Worm (Caenorhabditis elegans) whole organism, L1 larva: Measurements from ENCODE around the gene gcy-5.

Experiments used
- Y116A8C.19 ChIP-seq: sonication (generic microtip); optimal IDR thresholded peaks from 2 replicates; lab custom pipeline; 2016; ENCODE audit warnings: missing compliant biosample characterization, missing genetic modification characterization, borderline replicate concordance
- ceh-63 ChIP-seq: fragments of 200-800 bp; sonication (Bioruptor generic); optimal IDR thresholded peaks from 2 replicates; lab custom pipeline; 2018; ENCODE audit warnings: mild to moderate bottlenecking, missing genetic modification characterization, missing compliant biosample characterization
- ceh-88 ChIP-seq: fragments of 200-800 bp; sonication (Bioruptor generic); IDR thresholded peaks from 2 replicates; pipeline ENCODE4 v1.3.6; 2022; ENCODE audit warnings: missing genetic modification characterization, missing compliant biosample characterization
- ceh-90 ChIP-seq: sonication (generic microtip); optimal IDR thresholded peaks from 2 replicates; lab custom pipeline; 2016; ENCODE audit warnings: missing genetic modification characterization, missing compliant biosample characterization
- dsc-1 ChIP-seq: sonication (generic microtip); optimal IDR thresholded peaks from 2 replicates; lab custom pipeline; 2016; ENCODE audit warnings: mild to moderate bottlenecking, missing genetic modification characterization, missing compliant biosample characterization
- egl-27 ChIP-seq, 2 experiments: fragments of 150-350 bp in 1 of 2; sonication (generic microtip); optimal IDR thresholded peaks; 3 replicates each; lab custom pipeline; 2017 to 2018; ENCODE audit warnings: missing biosample characterization in 2 of 2, missing genetic modification characterization in 2 of 2, missing genetic modification reagents in 2 of 2
- elt-2 ChIP-seq: sonication (generic microtip); optimal IDR thresholded peaks from 2 replicates; lab custom pipeline; 2016; ENCODE audit warnings: missing genetic modification characterization, mild to moderate bottlenecking, inconsistent platforms, missing compliant biosample characterization, missing genetic modification reagents
- ets-5 ChIP-seq: fragments of 200-800 bp; sonication (Bioruptor generic); IDR thresholded peaks from 2 replicates; pipeline ENCODE4 v1.3.6; 2022; ENCODE audit warnings: missing genetic modification characterization, missing compliant biosample characterization
- fkh-8 ChIP-seq: sonication (generic microtip); optimal IDR thresholded peaks from 2 replicates; lab custom pipeline; 2016; ENCODE audit warnings: mild to moderate bottlenecking, missing genetic modification characterization, missing compliant biosample characterization
- grh-1 ChIP-seq: fragments of 200-800 bp; sonication (Bioruptor generic); IDR thresholded peaks from 2 replicates; pipeline ENCODE4 v1.3.6; 2022; ENCODE audit warnings: missing genetic modification reagents, missing genetic modification characterization, missing compliant biosample characterization
- lin-13 ChIP-seq: fragments of 150-350 bp; optimal IDR thresholded peaks from 2 replicates; lab custom pipeline; 2014; ENCODE audit warnings: missing biosample characterization, missing genetic modification reagents, missing genetic modification characterization
- nhr-47 ChIP-seq: sonication (generic microtip); optimal IDR thresholded peaks from 2 replicates; lab custom pipeline; 2016; ENCODE audit warnings: mild to moderate bottlenecking, missing genetic modification characterization, moderate library complexity, missing compliant biosample characterization
- pqm-1 ChIP-seq: sonication (generic microtip); optimal IDR thresholded peaks from 3 replicates; lab custom pipeline; 2017; ENCODE audit warnings: missing biosample characterization, missing genetic modification characterization
- skn-1 ChIP-seq: fragments of 150-350 bp; optimal IDR thresholded peaks from 2 replicates; lab custom pipeline; 2014; ENCODE audit warnings: missing biosample characterization, missing genetic modification characterization
- sox-4 ChIP-seq: sonication (generic microtip); optimal IDR thresholded peaks from 2 replicates; lab custom pipeline; 2016; ENCODE audit warnings: missing genetic modification characterization, missing compliant biosample characterization
- tbx-2 ChIP-seq: sonication (generic microtip); optimal IDR thresholded peaks from 2 replicates; lab custom pipeline; 2016; ENCODE audit warnings: missing genetic modification characterization, missing compliant biosample characterization
- unc-62 ChIP-seq: fragments of 150-350 bp; optimal IDR thresholded peaks from 2 replicates; lab custom pipeline; 2014; ENCODE audit warnings: missing biosample characterization, missing genetic modification reagents, missing genetic modification characterization
- zip-4 ChIP-seq: fragments of 200-800 bp; sonication (Bioruptor generic); optimal IDR thresholded peaks from 2 replicates; lab custom pipeline; 2018; ENCODE audit warnings: mild to moderate bottlenecking, missing genetic modification characterization, moderate library complexity, missing compliant biosample characterization

The gcy-5 gene

DNA sequence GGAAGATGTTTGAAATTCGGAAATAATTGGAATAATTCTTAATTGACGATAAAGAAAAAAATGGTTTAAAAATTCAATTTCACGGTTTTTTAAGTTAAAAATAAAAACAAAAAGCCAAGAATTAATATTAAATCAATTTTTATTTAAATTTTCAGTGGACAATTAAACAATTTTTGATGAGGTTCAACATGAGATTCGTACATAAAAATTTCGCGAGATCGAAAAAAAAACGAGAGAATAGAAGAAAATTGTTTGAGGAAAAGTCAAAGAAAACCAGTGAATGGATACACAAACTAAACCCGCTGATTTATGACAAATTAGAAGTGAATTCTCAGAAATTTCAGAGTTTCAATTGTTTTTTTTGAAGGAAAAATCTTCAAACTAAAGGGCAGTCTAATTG is 46.0 kb downstream of the gcy-5 start, which contains the start of gene F54B3.2:
Gene F54B3.2 (minus strand): TSS at position 101 of the 400 bp plus-strand sequence.
- TF ChIP-seq egl-27 (tag; optimal IDR thresholded peaks at IDR 0.05; lab: Kevin White, UChicago) = no peak
- no peak for TF ChIP-seq nhr-47
- no peak for TF ChIP-seq Y116A8C.19
- TF ChIP-seq ceh-63 (GFP tag; lab: Kevin White, UChicago) = no peak
- TF ChIP-seq fkh-8 (tag; lab: Kevin White, UChicago) = no peak
- TF ChIP-seq sox-4 (tag; lab: Kevin White, UChicago) = no peak
- no peak for TF ChIP-seq ceh-90
- TF ChIP-seq ceh-88 (GFP tag; lab: Robert Waterston, UW) = no peak
- TF ChIP-seq unc-62 (GFP tag; lab: Kevin White, UChicago) = no peak
- no peak for TF ChIP-seq lin-13 (GFP tag; lab: Kevin White, UChicago)
- no peak for TF ChIP-seq grh-1
- TF ChIP-seq skn-1 (tag; lab: Kevin White, UChicago) = no peak
- TF ChIP-seq elt-2 (tag; lab: Kevin White, UChicago) = no peak
- TF ChIP-seq pqm-1 (tag; lab: Kevin White, UChicago) = no peak

DNA sequence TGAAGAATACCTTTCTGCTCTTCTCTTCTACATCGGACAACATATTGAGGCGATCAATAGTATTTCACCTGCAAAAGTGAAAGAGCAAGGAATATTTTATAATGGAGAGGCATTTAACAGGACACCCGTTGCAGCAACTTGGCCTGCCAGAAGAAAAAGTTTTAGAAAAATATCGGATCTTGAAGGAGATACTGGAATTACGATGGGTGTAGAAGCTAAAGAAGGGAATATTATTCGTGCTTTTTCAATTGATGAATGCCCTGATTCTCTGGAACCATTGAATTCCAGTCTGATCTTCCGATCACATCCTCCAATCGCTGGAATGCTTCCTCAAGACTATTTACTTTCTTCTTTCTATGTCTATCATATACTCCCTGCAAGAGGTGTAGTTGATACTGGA is 54.8 kb downstream of the gcy-5 start:
- TF ChIP-seq dsc-1 (tag; lab: Kevin White, UChicago) = no peak
- no peak for TF ChIP-seq tbx-2 (tag; lab: Kevin White, UChicago)
- no peak for TF ChIP-seq zip-4 (GFP tag; lab: Kevin White, UChicago)
- TF ChIP-seq ets-5 (GFP tag; lab: Robert Waterston, UW) = no peak
- TF ChIP-seq Y116A8C.19 = no peak
